Worm (Caenorhabditis elegans): Measurements from ENCODE around the gene spl-3.

ce11 chrIV:1163126-1163525, 29.7 kb upstream of the spl-3 start, which contains the start of gene C50A2.7:
- no peak for TF ChIP-seq dpl-1 (GFP tag; optimal IDR thresholded peaks at IDR 0.05)
- TF ChIP-seq nhr-237 (tag; optimal IDR thresholded peaks at IDR 0.05), result no peak
- no peak for TF ChIP-seq nhr-11 (tag; optimal IDR thresholded peaks at IDR 0.05)
- TF ChIP-seq mdl-1 (tag; optimal IDR thresholded peaks at IDR 0.05), result no peak
- TF ChIP-seq rbr-2 (tag; optimal IDR thresholded peaks at IDR 0.05), result no peak
